Worm (Caenorhabditis elegans): ENCODE data around the gene F35D2.1.

DNA sequence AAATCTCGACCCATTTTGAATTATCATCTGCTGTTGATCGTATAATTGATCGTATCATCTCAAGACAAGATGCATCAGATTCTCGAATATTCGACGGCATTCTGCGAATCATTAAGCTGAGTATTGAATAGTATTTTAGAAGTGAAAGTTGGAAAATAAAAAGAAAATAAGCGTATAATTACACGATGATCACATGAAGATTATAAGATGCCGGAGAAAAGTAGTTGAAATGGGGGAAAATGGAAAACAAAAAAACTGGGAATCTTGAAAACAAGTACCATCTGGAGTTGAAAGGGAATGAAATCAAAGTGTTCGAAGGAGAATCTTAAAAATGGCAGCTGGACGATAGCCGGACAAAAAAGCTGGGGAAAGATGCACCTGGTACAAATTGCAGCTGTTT is 44.7 kb downstream of the F35D2.1 start, which contains the start of gene R07G3.8:
- TF ChIP-seq flt-1 (GFP tag; IDR thresholded peaks at IDR 0.05) = no peak
- TF ChIP-seq ref-1 (GFP tag; conservative IDR thresholded peaks at IDR 0.05) = no peak

Measured in whole organism, midembryonic.